Worm (Caenorhabditis elegans) whole organism, midembryonic: Measurements from ENCODE around the gene dop-1.

ENCODE experiments used
- T22C8.4 ChIP-seq: fragments of 200-800 bp; sonication (Bioruptor generic); IDR thresholded peaks from 2 replicates; pipeline ENCODE4 v1.3.6; 2022; ENCODE audit warnings: missing genetic modification characterization, missing compliant biosample characterization
- cog-1 ChIP-seq: sonication (generic microtip); optimal IDR thresholded peaks from 2 replicates; lab custom pipeline; 2016; ENCODE audit warnings: missing genetic modification characterization, missing compliant biosample characterization
- flt-1 ChIP-seq: fragments of 200-800 bp; sonication (Bioruptor generic); IDR thresholded peaks from 2 replicates; pipeline ENCODE4 v1.3.6; 2022; ENCODE audit warnings: missing genetic modification characterization, missing compliant biosample characterization
- klf-2 ChIP-seq: fragments of 200-800 bp; sonication (Bioruptor generic); conservative IDR thresholded peaks from 2 replicates; pipeline ENCODE4 v1.3.6; 2022; ENCODE audit warnings: missing genetic modification reagents, missing genetic modification characterization, missing compliant biosample characterization
- med-1 ChIP-seq: sonication (generic microtip); optimal IDR thresholded peaks from 2 replicates; lab custom pipeline; 2017; ENCODE audit warnings: missing genetic modification characterization, mild to moderate bottlenecking, missing compliant biosample characterization, antibody characterized with exemption, missing genetic modification reagents; ENCODE audit not compliant: insufficient read depth
- ref-1 ChIP-seq: fragments of 200-800 bp; sonication (Bioruptor generic); conservative IDR thresholded peaks from 2 replicates; pipeline ENCODE4 v1.3.6; 2022; ENCODE audit warnings: missing genetic modification reagents, missing genetic modification characterization, missing compliant biosample characterization
- tab-1 ChIP-seq: fragments of 200-800 bp; sonication (Bioruptor generic); IDR thresholded peaks from 2 replicates; pipeline ENCODE4 v1.3.6; 2022; ENCODE audit warnings: missing genetic modification characterization, missing compliant biosample characterization
- ztf-23 ChIP-seq: fragments of 200-800 bp; sonication (Bioruptor generic); IDR thresholded peaks from 2 replicates; pipeline ENCODE4 v1.3.6; 2022; ENCODE audit warnings: missing genetic modification reagents, missing genetic modification characterization, missing compliant biosample characterization
- ztf-29 ChIP-seq: fragments of 200-800 bp; sonication (Bioruptor generic); IDR thresholded peaks from 2 replicates; pipeline ENCODE4 v1.3.6; 2022; ENCODE audit warnings: missing genetic modification reagents, missing genetic modification characterization, missing compliant biosample characterization

DNA sequence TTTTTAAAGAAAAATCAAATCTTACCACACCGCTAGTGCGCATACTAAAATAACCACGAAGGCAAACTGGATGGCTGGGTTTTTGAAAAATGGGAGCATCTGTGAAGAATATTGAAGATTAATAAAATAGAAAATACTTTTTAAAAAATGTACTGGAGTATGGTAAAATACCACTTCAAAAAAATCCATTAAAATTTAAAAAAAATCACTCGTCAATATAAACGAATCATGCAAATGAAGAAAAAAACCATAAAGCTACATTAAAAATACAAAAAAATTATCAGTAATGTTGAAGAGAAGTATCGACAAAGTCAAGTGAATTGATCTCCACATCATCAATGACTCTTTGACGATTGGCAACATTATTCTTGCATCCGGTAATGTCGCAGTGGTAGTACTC, 47.9 kb downstream of the dop-1 start, which contains the start of gene R160.5:
- TF ChIP-seq T22C8.4 (GFP tag; lab: Robert Waterston, UW) (no peak), med-1 (GFP tag; lab: Kevin White, UChicago) (no peak), flt-1 (no peak), cog-1 (tag; lab: Kevin White, UChicago) (no peak), tab-1 (GFP tag; lab: Robert Waterston, UW) (no peak), klf-2 (no peak), ztf-29 (GFP tag; lab: Robert Waterston, UW) (no peak), ztf-23 (no peak), ref-1 (GFP tag; lab: Robert Waterston, UW) (no peak)
